Worm (Caenorhabditis elegans): Measurements from ENCODE around the gene Y17G7B.18.

- TF ChIP-seq sup-37 (GFP tag; optimal IDR thresholded peaks at IDR 0.05) (no peak), lin-35 (GFP tag; optimal IDR thresholded peaks at IDR 0.05) (no peak)
Observed at ce11 chrII:12054558-12054957, 53.1 kb downstream of the Y17G7B.18 start.

Data from whole organism, L1 larva.